Fruit fly (Drosophila melanogaster) whole organism, wandering third instar larva: Measurements from ENCODE around the gene c12.1.

Experiments used
- Dfd ChIP-seq: fragments of >200 bp; optimal IDR thresholded peaks from 2 replicates; lab custom pipeline; 2017; ENCODE audit warnings: missing biosample characterization, missing genetic modification characterization
- Hr78 ChIP-seq: fragments of >200 bp; optimal IDR thresholded peaks from 2 replicates; lab custom pipeline; 2017; ENCODE audit warnings: missing biosample characterization, missing genetic modification characterization
- usp ChIP-seq: fragments of >200 bp; optimal IDR thresholded peaks from 2 replicates; lab custom pipeline; 2017; ENCODE audit warnings: missing biosample characterization, missing genetic modification characterization

DNA sequence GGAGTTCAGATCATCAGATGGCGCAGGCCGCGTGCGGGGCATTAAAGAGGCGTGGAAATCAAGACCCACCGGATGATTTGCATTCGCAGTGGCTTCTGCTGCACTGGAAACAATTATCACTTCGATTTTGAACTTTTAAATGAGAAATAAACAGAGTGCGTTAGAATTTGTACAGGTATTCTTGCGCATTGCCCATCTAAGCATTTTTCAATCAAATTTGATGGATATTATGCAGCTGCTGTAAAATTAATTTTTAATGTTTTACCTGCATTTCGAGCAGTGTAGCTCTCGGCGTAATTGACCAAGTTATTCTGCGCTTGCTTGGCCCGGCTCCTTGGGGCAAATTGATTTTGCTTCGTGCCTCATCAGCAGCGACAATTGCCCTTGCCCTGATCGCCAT, 1.9 kb downstream of the c12.1 start:
- TF ChIP-seq Hr78 (GFP tag; lab: Kevin White, UChicago) (no peak), Dfd (GFP tag; lab: Kevin White, UChicago) (no peak), usp (no peak)
